Fruit fly (Drosophila melanogaster): ENCODE measurements around the gene Nha2.

DNA sequence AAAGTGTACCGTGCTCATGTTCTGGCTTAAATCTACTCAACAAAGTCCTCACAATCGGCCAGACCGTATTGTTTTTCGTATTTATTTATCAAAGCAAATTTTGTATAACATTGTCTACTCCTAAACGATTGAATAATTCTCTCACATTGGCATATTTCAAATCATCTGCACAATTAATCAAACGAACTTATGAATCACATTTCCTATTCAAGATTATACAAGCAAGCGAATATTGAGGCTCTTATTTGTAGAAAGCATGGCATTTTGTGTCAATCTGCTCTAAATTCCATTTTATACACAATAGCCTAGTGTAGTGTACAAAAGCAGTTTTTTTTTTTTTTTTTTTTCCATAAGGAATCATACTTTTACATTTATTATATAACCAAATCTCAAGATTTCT lies 32.3 kb downstream of the Nha2 start, which contains the start of gene Tpl94D:
- TF ChIP-seq CTCF (optimal IDR thresholded peaks at IDR 0.05), result no peak
- TF ChIP-seq CG8478 (optimal IDR thresholded peaks at IDR 0.05), result no peak
